Worm (Caenorhabditis elegans): Measurements from ENCODE around the gene srd-3.
A peak's percentile ranks its signal among the peaks of the same experiment; 100 is the strongest.

srd-3 gene

ce11 chrII:152283-152682 is 23.5 kb upstream of the srd-3 start, which contains the start of gene T25D3.3:
TSS of gene T25D3.3 (plus strand) at chrII:152583.
- TF ChIP-seq ceh-22 (tag; optimal IDR thresholded peaks at IDR 0.05) (no peak), elt-4 (tag; optimal IDR thresholded peaks at IDR 0.05) (no peak), hlh-6 (tag; optimal IDR thresholded peaks at IDR 0.05) (no peak), npax-4 (tag; optimal IDR thresholded peaks at IDR 0.05) (no peak), ceh-48 (tag; optimal IDR thresholded peaks at IDR 0.05) (no peak)

- TF ChIP-seq ceh-9 (tag; optimal IDR thresholded peaks at IDR 0.05) (no peak), rnt-1 (tag; optimal IDR thresholded peaks at IDR 0.05) (no peak), ceh-2 (tag; optimal IDR thresholded peaks at IDR 0.05) (no peak), tbx-2 (tag; optimal IDR thresholded peaks at IDR 0.05) (no peak), pag-3 (tag; optimal IDR thresholded peaks at IDR 0.05; ENCODE audit: borderline replicate concordance) (no peak), fax-1 (tag; optimal IDR thresholded peaks at IDR 0.05) (no peak), ahr-1 (tag; optimal IDR thresholded peaks at IDR 0.05) (no peak), eyg-1 (tag; optimal IDR thresholded peaks at IDR 0.05) (no peak), hlh-13 (GFP tag; optimal IDR thresholded peaks at IDR 0.05) (no peak), dve-1 (tag; optimal IDR thresholded peaks at IDR 0.05) (no peak)
Measured at ce11 chrII:151495-151894, 22.7 kb upstream of the srd-3 start.

ce11 chrII:146933-147332 is 18.1 kb upstream of the srd-3 start, which contains the start of gene T25D3.4:
TSS of gene T25D3.4 (plus strand) at chrII:147233.
- TF ChIP-seq ceh-31 (tag; optimal IDR thresholded peaks at IDR 0.05) (no peak), ceh-9 (tag; optimal IDR thresholded peaks at IDR 0.05) (no peak), hlh-13 (GFP tag; optimal IDR thresholded peaks at IDR 0.05) (no peak), ceh-30 (tag; optimal IDR thresholded peaks at IDR 0.05) (no peak), unc-55 (GFP tag; optimal IDR thresholded peaks at IDR 0.05) (no peak), ceh-2 (tag; optimal IDR thresholded peaks at IDR 0.05) (no peak), sdc-2 (tag; optimal IDR thresholded peaks at IDR 0.05) (no peak), zip-5 (tag; optimal IDR thresholded peaks at IDR 0.05) (no peak), fkh-6 (tag; optimal IDR thresholded peaks at IDR 0.05) (no peak), hlh-15 (tag; optimal IDR thresholded peaks at IDR 0.05) (no peak), pha-2 (tag; optimal IDR thresholded peaks at IDR 0.05) (no peak), nfya-1 (tag; optimal IDR thresholded peaks at IDR 0.05) (no peak), hlh-8 (tag; optimal IDR thresholded peaks at IDR 0.05) (no peak), unc-42 (tag; optimal IDR thresholded peaks at IDR 0.05) (no peak), lim-6 (tag; optimal IDR thresholded peaks at IDR 0.05) (no peak)

- TF ChIP-seq dve-1 (tag; optimal IDR thresholded peaks at IDR 0.05): no peak
- TF ChIP-seq unc-86 (tag; optimal IDR thresholded peaks at IDR 0.05): no peak
- no peak for TF ChIP-seq pqm-1 (tag; optimal IDR thresholded peaks at IDR 0.05)
- no peak for TF ChIP-seq Y22D7AL.16 (tag; optimal IDR thresholded peaks at IDR 0.05)
- no peak for TF ChIP-seq hlh-6 (tag; optimal IDR thresholded peaks at IDR 0.05)
- no peak for TF ChIP-seq tbx-7 (tag; optimal IDR thresholded peaks at IDR 0.05)
- TF ChIP-seq ceh-2 (tag; optimal IDR thresholded peaks at IDR 0.05): no peak
- TF ChIP-seq che-1 (tag; optimal IDR thresholded peaks at IDR 0.05): no peak
- TF ChIP-seq T23F11.4 (GFP tag; optimal IDR thresholded peaks at IDR 0.05): no peak
- TF ChIP-seq unc-42 (tag; optimal IDR thresholded peaks at IDR 0.05): no peak
Measured at ce11 chrII:135166-135565, 6.3 kb upstream of the srd-3 start, which contains the start of gene K10B4.1. TSS of gene K10B4.1 (plus strand) at chrII:135466.

DNA sequence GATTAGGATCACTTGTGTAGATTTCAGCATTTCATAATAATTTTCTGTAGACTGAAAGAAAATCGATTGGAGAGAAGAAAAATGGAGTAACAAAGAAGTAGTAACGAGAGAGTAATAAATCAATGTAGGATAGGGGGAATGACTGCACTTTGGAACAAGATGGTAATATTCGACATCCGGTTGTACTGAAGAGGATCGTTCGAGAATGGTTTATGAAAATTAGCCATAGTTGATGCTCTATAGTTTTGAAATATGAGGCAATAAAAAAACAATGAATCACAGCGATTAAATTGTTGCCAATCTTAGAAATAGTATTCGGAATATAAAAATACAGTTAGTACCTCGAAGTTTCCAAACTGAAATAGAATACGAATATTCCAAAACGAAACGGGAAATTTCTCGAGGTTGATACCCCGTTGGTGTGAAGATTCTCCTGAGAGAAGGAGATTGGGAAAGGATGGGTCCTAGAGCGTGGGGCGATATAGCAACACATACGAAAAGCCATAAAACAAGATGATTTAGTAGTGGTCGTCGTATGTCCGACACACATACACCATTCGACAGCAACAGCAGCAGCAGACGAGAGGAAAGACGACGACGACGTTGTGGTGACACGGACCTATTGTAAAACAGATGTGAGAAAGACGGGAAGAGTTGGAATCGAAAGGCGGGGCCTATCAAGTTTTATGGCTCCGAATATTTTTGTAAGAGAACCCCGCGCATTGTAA is 4.9 kb upstream of the srd-3 start, which contains the start of gene cwn-1:
TSS of gene cwn-1 (minus strand) at position 51 of the 728 bp plus-strand sequence.
- TF ChIP-seq unc-55 (GFP tag; optimal IDR thresholded peaks at IDR 0.05) (peak; percentile 89), hlh-8 (tag; optimal IDR thresholded peaks at IDR 0.05) (peak; percentile 48), dve-1 (tag; optimal IDR thresholded peaks at IDR 0.05) (no peak)

Data from whole organism, late embryonic.